Fruit fly (Drosophila melanogaster): ENCODE results near the gene RpS9.

DNA sequence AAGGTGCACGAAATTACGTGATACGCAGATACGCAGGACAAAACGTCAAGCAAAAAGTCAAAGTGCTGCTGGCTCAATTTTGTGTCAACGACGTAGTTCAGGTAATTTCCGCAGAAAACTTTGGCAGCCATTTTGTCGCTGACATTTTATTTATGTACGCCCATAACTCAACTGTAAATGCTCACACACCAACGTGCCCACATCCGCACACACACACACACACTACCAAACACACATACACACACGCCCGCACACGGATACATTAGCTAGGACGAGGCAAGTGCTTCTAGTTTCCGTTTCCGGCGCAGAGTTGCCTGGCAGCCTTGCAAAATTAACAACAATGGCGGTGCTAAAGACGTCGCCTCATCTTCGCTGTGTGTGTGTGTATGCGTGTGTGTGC, 14.1 kb upstream of the RpS9 start, which contains the start of gene CG33700:
- TF ChIP-seq Met (GFP tag; optimal IDR thresholded peaks at IDR 0.05) (no peak), CG9139 (GFP tag; optimal IDR thresholded peaks at IDR 0.05) (peak; percentile 16), CG8632 (GFP tag; optimal IDR thresholded peaks at IDR 0.05) (no peak), eg (GFP tag; IDR thresholded peaks at IDR 0.05) (no peak)
